Fruit fly (Drosophila melanogaster) whole organism, embryonic: ENCODE measurements around the gene dsd.

Source experiments
- ATbp ChIP-seq: fragments of 200-800 bp; sonication (Bioruptor generic); optimal IDR thresholded peaks from 2 replicates; lab custom pipeline; 2017; ENCODE audit warnings: missing biosample characterization, mild to moderate bottlenecking, missing genetic modification characterization, missing genetic modification reagents
- BEAF-32 ChIP-seq: fragments of 200-800 bp; sonication (Bioruptor generic); optimal IDR thresholded peaks from 3 replicates; lab custom pipeline; 2017; ENCODE audit warnings: missing biosample characterization, missing genetic modification characterization, mild to moderate bottlenecking, moderate library complexity, missing genetic modification reagents
- Bteb2 ChIP-seq: fragments of 200-800 bp; sonication (Bioruptor generic); optimal IDR thresholded peaks from 2 replicates; lab custom pipeline; 2016; ENCODE audit warnings: missing biosample characterization, missing genetic modification characterization
- CG1024 ChIP-seq: fragments of 200-800 bp; sonication (Bioruptor generic); IDR thresholded peaks from 2 replicates; pipeline ENCODE4 v1.3.6; 2022; ENCODE audit warnings: missing biosample characterization, missing genetic modification characterization
- CG10462 ChIP-seq: fragments of 200-800 bp; sonication (Bioruptor generic); optimal IDR thresholded peaks from 2 replicates; lab custom pipeline; 2016; ENCODE audit warnings: missing biosample characterization, missing genetic modification characterization
- CG12155 ChIP-seq: fragments of 200-800 bp; sonication (Bioruptor generic); optimal IDR thresholded peaks from 3 replicates; lab custom pipeline; 2016; ENCODE audit warnings: missing biosample characterization, missing genetic modification characterization
- CG13424 ChIP-seq: fragments of 200-800 bp; sonication (Bioruptor generic); optimal IDR thresholded peaks from 2 replicates; lab custom pipeline; 2019; ENCODE audit warnings: missing biosample characterization, mild to moderate bottlenecking, missing genetic modification characterization, moderate library complexity
- CG17186 ChIP-seq: fragments of 200-800 bp; sonication (Bioruptor generic); optimal IDR thresholded peaks from 3 replicates; lab custom pipeline; 2017; ENCODE audit warnings: missing biosample characterization, missing genetic modification reagents, missing genetic modification characterization
- CG17802 ChIP-seq: fragments of 200-800 bp; sonication (Bioruptor generic); optimal IDR thresholded peaks from 2 replicates; lab custom pipeline; 2018; ENCODE audit warnings: missing biosample characterization, mild to moderate bottlenecking, missing genetic modification characterization, moderate library complexity
- CG2199 ChIP-seq: fragments of 200-800 bp; sonication (Bioruptor generic); IDR thresholded peaks from 3 replicates; pipeline ENCODE4 v1.3.6; 2022; ENCODE audit warnings: missing biosample characterization, missing genetic modification characterization
- CG2712 ChIP-seq: fragments of 200-800 bp; optimal IDR thresholded peaks from 3 replicates; lab custom pipeline; 2019; ENCODE audit warnings: missing biosample characterization, mild to moderate bottlenecking, missing genetic modification characterization, moderate library complexity
- CG34422 ChIP-seq: fragments of 200-800 bp; sonication (Bioruptor generic); IDR thresholded peaks from 3 replicates; pipeline ENCODE4 v1.3.6; 2022; ENCODE audit warnings: missing biosample characterization, missing genetic modification characterization
- CG4707 ChIP-seq: fragments of 200-800 bp; sonication (Bioruptor generic); optimal IDR thresholded peaks from 2 replicates; lab custom pipeline; 2018; ENCODE audit warnings: missing biosample characterization, mild to moderate bottlenecking, missing genetic modification characterization, moderate library complexity
- CG5245 ChIP-seq: fragments of 200-800 bp; sonication (Bioruptor generic); optimal IDR thresholded peaks from 3 replicates; lab custom pipeline; 2016; ENCODE audit warnings: missing biosample characterization, missing genetic modification characterization
- CHES-1-like ChIP-seq: fragments of 200-800 bp; sonication (Bioruptor generic); optimal IDR thresholded peaks from 2 replicates; lab custom pipeline; 2016; ENCODE audit warnings: missing biosample characterization, missing genetic modification characterization
- CTCF ChIP-seq: fragments of 200-800 bp; sonication (Bioruptor generic); optimal IDR thresholded peaks from 2 replicates; lab custom pipeline; 2017; ENCODE audit warnings: missing biosample characterization, mild to moderate bottlenecking, missing genetic modification characterization, moderate library complexity
- Doc2 ChIP-seq: fragments of 200-800 bp; sonication (Bioruptor generic); IDR thresholded peaks from 2 replicates; pipeline ENCODE4 v1.3.6; 2022; ENCODE audit warnings: missing biosample characterization, missing genetic modification characterization
- Doc3 ChIP-seq: fragments of 200-800 bp; sonication (Bioruptor generic); IDR thresholded peaks from 3 replicates; pipeline ENCODE4 v1.3.6; 2022; ENCODE audit warnings: missing biosample characterization, missing genetic modification characterization; ENCODE audit not compliant: partially characterized antibody
- Dp ChIP-seq: fragments of 200-800 bp; sonication (Bioruptor generic); optimal IDR thresholded peaks from 2 replicates; lab custom pipeline; 2018; ENCODE audit warnings: missing biosample characterization, mild to moderate bottlenecking, missing genetic modification characterization, moderate library complexity
- HmgD ChIP-seq: fragments of 200-800 bp; sonication (Bioruptor generic); optimal IDR thresholded peaks from 3 replicates; lab custom pipeline; 2016; ENCODE audit warnings: missing biosample characterization, missing genetic modification characterization
- Hmx ChIP-seq: fragments of 200-800 bp; sonication (Bioruptor generic); optimal IDR thresholded peaks from 2 replicates; lab custom pipeline; 2016; ENCODE audit warnings: missing biosample characterization, missing genetic modification characterization
- Jarid2 ChIP-seq: fragments of 200-800 bp; sonication (Bioruptor generic); optimal IDR thresholded peaks from 3 replicates; lab custom pipeline; 2017; ENCODE audit warnings: mild to moderate bottlenecking, missing biosample characterization, missing genetic modification reagents, missing genetic modification characterization
- Max ChIP-seq: fragments of 200-800 bp; sonication (Bioruptor generic); optimal IDR thresholded peaks from 2 replicates; lab custom pipeline; 2016; ENCODE audit warnings: missing biosample characterization, mild to moderate bottlenecking, missing genetic modification characterization
- Mrtf ChIP-seq: fragments of 200-800 bp; sonication (Bioruptor generic); IDR thresholded peaks from 3 replicates; pipeline ENCODE4 v1.3.6; 2022; ENCODE audit warnings: missing biosample characterization, missing genetic modification characterization
- NK7.1 ChIP-seq: fragments of 200-800 bp; sonication (Bioruptor generic); optimal IDR thresholded peaks from 3 replicates; lab custom pipeline; 2016; ENCODE audit warnings: missing biosample characterization, missing genetic modification characterization
- Nf-YA ChIP-seq: fragments of 200-800 bp; sonication (Bioruptor generic); IDR thresholded peaks from 2 replicates; pipeline ENCODE4 v1.3.6; 2022; ENCODE audit warnings: missing biosample characterization, missing genetic modification characterization
- Nf-YB ChIP-seq: fragments of 200-800 bp; sonication (Bioruptor generic); optimal IDR thresholded peaks from 3 replicates; lab custom pipeline; 2019; ENCODE audit warnings: missing biosample characterization, mild to moderate bottlenecking, missing genetic modification characterization, moderate library complexity
- Sin3A ChIP-seq: fragments of >200 bp; optimal IDR thresholded peaks from 2 replicates; lab custom pipeline; 2018
- Spps ChIP-seq: fragments of 200-800 bp; sonication (Bioruptor generic); optimal IDR thresholded peaks from 2 replicates; lab custom pipeline; 2018; ENCODE audit warnings: missing biosample characterization, mild to moderate bottlenecking, missing genetic modification characterization
- Taf1 ChIP-seq: fragments of 200-800 bp; sonication (Bioruptor generic); IDR thresholded peaks from 2 replicates; pipeline ENCODE4 v1.3.6; 2022; ENCODE audit warnings: missing biosample characterization, missing genetic modification characterization
- Xbp1 ChIP-seq: fragments of 200-800 bp; sonication (Bioruptor generic); optimal IDR thresholded peaks from 3 replicates; lab custom pipeline; 2016; ENCODE audit warnings: missing biosample characterization, mild to moderate bottlenecking, missing genetic modification characterization
- YL-1 ChIP-seq: fragments of 200-800 bp; sonication (Bioruptor generic); optimal IDR thresholded peaks from 3 replicates; lab custom pipeline; 2017; ENCODE audit warnings: missing biosample characterization, mild to moderate bottlenecking, missing genetic modification characterization
- da ChIP-seq: fragments of 200-800 bp; sonication (Bioruptor generic); optimal IDR thresholded peaks from 2 replicates; lab custom pipeline; 2016; ENCODE audit warnings: missing biosample characterization, missing genetic modification characterization
- dmrt99B ChIP-seq: fragments of 200-800 bp; sonication (Bioruptor generic); optimal IDR thresholded peaks from 2 replicates; lab custom pipeline; 2018; ENCODE audit warnings: missing biosample characterization, mild to moderate bottlenecking, missing genetic modification characterization, moderate library complexity
- dpn ChIP-seq, 2 experiments: fragments of 200-800 bp; sonication (Bioruptor generic); optimal IDR thresholded peaks; 3 replicates each; lab custom pipeline; 2016; ENCODE audit warnings: missing biosample characterization in 2 of 2, missing genetic modification characterization in 2 of 2
- eve ChIP-seq, 2 experiments: fragments of >200 bp; optimal IDR thresholded peaks; 2 replicates each; lab custom pipeline; 2017; ENCODE audit warnings: missing biosample characterization in 2 of 2, missing genetic modification characterization in 2 of 2
- fd3F ChIP-seq: fragments of 200-800 bp; sonication (Bioruptor generic); optimal IDR thresholded peaks from 2 replicates; lab custom pipeline; 2018; ENCODE audit warnings: missing biosample characterization, mild to moderate bottlenecking, missing genetic modification characterization, moderate library complexity
- fd64A ChIP-seq: fragments of 200-800 bp; sonication (Bioruptor generic); optimal IDR thresholded peaks from 3 replicates; lab custom pipeline; 2018; ENCODE audit warnings: missing biosample characterization, mild to moderate bottlenecking, missing genetic modification characterization
- gem ChIP-seq: fragments of 200-800 bp; sonication (Bioruptor generic); optimal IDR thresholded peaks from 2 replicates; lab custom pipeline; 2019; ENCODE audit warnings: missing biosample characterization, mild to moderate bottlenecking, missing genetic modification characterization, moderate library complexity
- klu ChIP-seq: fragments of 200-800 bp; sonication (Bioruptor generic); IDR thresholded peaks from 2 replicates; pipeline ENCODE4 v1.3.6; 2022; ENCODE audit warnings: missing biosample characterization, missing genetic modification characterization
- kni ChIP-seq: fragments of 200-800 bp; sonication (Bioruptor generic); optimal IDR thresholded peaks from 3 replicates; lab custom pipeline; 2017; ENCODE audit warnings: mild to moderate bottlenecking, missing biosample characterization, missing genetic modification reagents, missing genetic modification characterization
- lmd ChIP-seq: fragments of 200-800 bp; sonication (Bioruptor generic); IDR thresholded peaks from 2 replicates; pipeline ENCODE4 v1.3.6; 2022; ENCODE audit warnings: missing biosample characterization, missing genetic modification characterization
- peb ChIP-seq: fragments of 200-800 bp; sonication (Bioruptor generic); IDR thresholded peaks from 2 replicates; pipeline ENCODE4 v1.3.6; 2022; ENCODE audit warnings: missing biosample characterization, missing genetic modification characterization
- phol ChIP-seq: fragments of 200-800 bp; sonication (Bioruptor generic); optimal IDR thresholded peaks from 3 replicates; lab custom pipeline; 2018; ENCODE audit warnings: missing biosample characterization, mild to moderate bottlenecking, missing genetic modification characterization, moderate library complexity
- schlank ChIP-seq: fragments of 200-800 bp; sonication (Bioruptor generic); optimal IDR thresholded peaks from 2 replicates; lab custom pipeline; 2018; ENCODE audit warnings: missing biosample characterization, mild to moderate bottlenecking, missing genetic modification characterization
- sim ChIP-seq: fragments of 200-800 bp; sonication (Bioruptor generic); IDR thresholded peaks from 2 replicates; pipeline ENCODE4 v1.3.6; 2022; ENCODE audit warnings: missing biosample characterization, missing genetic modification characterization
- sisA ChIP-seq: fragments of 200-800 bp; sonication (Bioruptor generic); IDR thresholded peaks from 2 replicates; pipeline ENCODE4 v1.3.6; 2022; ENCODE audit warnings: missing biosample characterization, missing genetic modification characterization
- slou ChIP-seq: fragments of 200-800 bp; sonication (Bioruptor generic); optimal IDR thresholded peaks from 3 replicates; lab custom pipeline; 2016; ENCODE audit warnings: missing biosample characterization, missing genetic modification characterization
- stwl ChIP-seq: fragments of 200-800 bp; sonication (Bioruptor generic); optimal IDR thresholded peaks from 3 replicates; lab custom pipeline; 2018; ENCODE audit warnings: missing biosample characterization, mild to moderate bottlenecking, missing genetic modification characterization, moderate library complexity
- tup ChIP-seq: fragments of 200-800 bp; sonication (Bioruptor generic); optimal IDR thresholded peaks from 2 replicates; lab custom pipeline; 2016; ENCODE audit warnings: missing biosample characterization, mild to moderate bottlenecking, missing genetic modification characterization, moderate library complexity
- vfl ChIP-seq: fragments of 200-800 bp; sonication (Bioruptor generic); optimal IDR thresholded peaks from 2 replicates; lab custom pipeline; 2016; ENCODE audit warnings: missing biosample characterization, missing genetic modification characterization

The dsd gene

DNA sequence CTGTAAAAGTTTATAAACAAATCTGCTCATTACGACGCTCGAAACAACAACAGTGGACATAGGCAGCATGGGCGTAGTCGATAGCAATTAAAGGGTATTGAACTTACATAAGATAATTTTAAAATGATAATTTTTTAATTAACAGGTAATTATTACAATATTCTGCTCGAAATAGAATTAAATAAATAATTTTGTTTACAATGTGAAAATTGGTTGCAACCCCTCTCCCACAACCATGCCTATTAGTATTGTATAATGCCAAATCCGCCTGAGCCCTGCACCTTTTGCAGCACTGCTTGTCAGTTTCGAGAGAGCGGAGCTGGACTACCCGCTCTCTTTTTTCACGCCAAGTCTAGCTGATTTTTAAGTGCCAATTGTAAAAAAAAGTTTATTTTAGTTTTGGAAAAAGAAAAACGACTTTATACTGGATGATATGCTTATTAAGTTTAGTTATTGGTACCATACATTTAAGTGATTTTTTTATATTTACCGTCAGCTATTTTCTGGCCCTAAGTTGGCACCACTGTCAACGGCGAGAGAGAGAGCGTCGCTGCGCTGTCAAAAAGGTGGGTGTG lies 28.9 kb upstream of the dsd start, which contains the start of the genes CG5611 and Mtl (continued):
- TF ChIP-seq NK7.1 (GFP tag; lab: Kevin White, UChicago) (peak; percentile 89), fd64A (GFP tag; lab: Kevin White, UChicago) (peak; percentile 99), Doc2 (GFP tag; lab: Robert Waterston, UW) (peak; percentile 99), Sin3A (lab: Kevin White, UChicago) (peak; percentile 73), CG17802 (peak; percentile 95), CG12155 (GFP tag; lab: Kevin White, UChicago) (peak; percentile 99), da (GFP tag; lab: Kevin White, UChicago) (peak; percentile 94), Spps (tag; lab: Kevin White, UChicago) (peak; percentile 99), Jarid2 (GFP tag; lab: Kevin White, UChicago) (peak; percentile 96), fd3F (peak; percentile 100), CG13424 (tag; lab: Kevin White, UChicago) (peak; percentile 100), stwl (tag; lab: Kevin White, UChicago) (peak; percentile 96), CG5245 (GFP tag; lab: Kevin White, UChicago) (peak; percentile 99), Nf-YA (peak; percentile 99), slou (GFP tag; lab: Kevin White, UChicago) (peak; percentile 100), dmrt99B (tag; lab: Kevin White, UChicago) (peak; percentile 100), schlank (tag; lab: Kevin White, UChicago) (peak; percentile 99), BEAF-32 (GFP tag; lab: Kevin White, UChicago) (peak; percentile 50), CG10462 (peak; percentile 99), dpn (GFP tag; optimal IDR thresholded peaks at IDR 0.05; lab: Kevin White, UChicago) (peak; percentile 99 to 100), CG2712 (tag; lab: Kevin White, UChicago) (peak; percentile 100), Max (GFP tag; lab: Kevin White, UChicago) (peak; percentile 99), CTCF (peak; percentile 78), HmgD (GFP tag; lab: Kevin White, UChicago) (peak; percentile 89), phol (tag; lab: Kevin White, UChicago) (peak; percentile 100), tup (GFP tag; lab: Kevin White, UChicago) (peak; percentile 98), CG4707 (peak; percentile 97), CG2199 (GFP tag; lab: Robert Waterston, UW) (peak; percentile 100), klu (GFP tag; lab: Robert Waterston, UW) (peak; percentile 100), gem (tag; lab: Kevin White, UChicago) (peak; percentile 100), CG34422 (GFP tag; lab: Robert Waterston, UW) (peak; percentile 100), sim (GFP tag; lab: Robert Waterston, UW) (peak; percentile 99), CG1024 (GFP tag; lab: Robert Waterston, UW) (peak; percentile 98), Taf1 (GFP tag; lab: Robert Waterston, UW) (peak; percentile 100), Hmx (GFP tag; lab: Kevin White, UChicago) (peak; percentile 97), eve (GFP tag; optimal IDR thresholded peaks at IDR 0.05; lab: Kevin White, UChicago) (peak in 1 of 2 experiments; percentile 52), Doc3 (GFP tag; lab: Robert Waterston, UW) (0 out of 3 replicates have a peak, but pooled peaks have one; percentile 35), Bteb2 (GFP tag; lab: Kevin White, UChicago) (peak; percentile 99), Mrtf (GFP tag; lab: Robert Waterston, UW) (peak; percentile 100), lmd (GFP tag; lab: Robert Waterston, UW) (peak; percentile 100), ATbp (GFP tag; lab: Kevin White, UChicago) (peak; percentile 99), Nf-YB (GFP tag; lab: Kevin White, UChicago) (peak; percentile 92), CHES-1-like (peak; percentile 96), CG17186 (GFP tag; lab: Kevin White, UChicago) (peak; percentile 95), Dp (GFP tag; lab: Kevin White, UChicago) (peak; percentile 41), kni (GFP tag; lab: Kevin White, UChicago) (peak; percentile 96), sisA (peak; percentile 100), YL-1 (GFP tag; lab: Kevin White, UChicago) (peak; percentile 99), vfl (GFP tag; lab: Kevin White, UChicago) (peak; percentile 99), Xbp1 (peak; percentile 100), peb (GFP tag; lab: Robert Waterston, UW) (peak; percentile 100)
